Worm (Caenorhabditis elegans) whole organism, early embryonic: ENCODE data around the gene igeg-2.

ENCODE experiments used
- B0310.2 ChIP-seq: sonication (generic microtip); optimal IDR thresholded peaks from 2 replicates; lab custom pipeline; 2016; ENCODE audit warnings: mild to moderate bottlenecking, missing genetic modification characterization, missing compliant biosample characterization
- F13C5.2 ChIP-seq: sonication (generic microtip); optimal IDR thresholded peaks from 2 replicates; lab custom pipeline; 2017; ENCODE audit warnings: mild to moderate bottlenecking, missing genetic modification characterization, inconsistent platforms, missing compliant biosample characterization
- aly-1 ChIP-seq: sonication (generic microtip); optimal IDR thresholded peaks from 2 replicates; lab custom pipeline; 2016; ENCODE audit warnings: missing genetic modification characterization, missing compliant biosample characterization
- ama-1 ChIP-seq: fragments of 150-350 bp; optimal IDR thresholded peaks from 2 replicates; lab custom pipeline; 2014
- ceh-13 ChIP-seq: fragments of 200-800 bp; sonication (Bioruptor generic); optimal IDR thresholded peaks from 2 replicates; lab custom pipeline; 2018; ENCODE audit warnings: mild to moderate bottlenecking, missing genetic modification characterization, missing compliant biosample characterization
- ceh-36 ChIP-seq: sonication (generic microtip); optimal IDR thresholded peaks from 2 replicates; lab custom pipeline; 2016; ENCODE audit warnings: missing genetic modification characterization, inconsistent platforms, missing compliant biosample characterization
- ets-7 ChIP-seq: sonication (generic microtip); optimal IDR thresholded peaks from 2 replicates; lab custom pipeline; 2016; ENCODE audit warnings: missing genotype, missing genetic modification characterization, missing compliant biosample characterization
- flt-1 ChIP-seq: fragments of 200-800 bp; sonication (Bioruptor generic); IDR thresholded peaks from 2 replicates; pipeline ENCODE4 v1.3.6; 2022; ENCODE audit warnings: missing genetic modification characterization, missing compliant biosample characterization
- hmbx-1 ChIP-seq: sonication (generic microtip); optimal IDR thresholded peaks from 2 replicates; lab custom pipeline; 2016; ENCODE audit warnings: mild to moderate bottlenecking, missing genetic modification characterization, missing compliant biosample characterization
- hmg-4 ChIP-seq: fragments of 200-800 bp; sonication (Bioruptor generic); optimal IDR thresholded peaks from 2 replicates; lab custom pipeline; 2018; ENCODE audit warnings: mild to moderate bottlenecking, missing genetic modification characterization, missing compliant biosample characterization
- hnd-1 ChIP-seq: sonication (generic microtip); optimal IDR thresholded peaks from 2 replicates; lab custom pipeline; 2016; ENCODE audit warnings: missing genetic modification characterization, missing compliant biosample characterization
- pes-1 ChIP-seq: fragments of 200-800 bp; sonication (Bioruptor generic); IDR thresholded peaks from 2 replicates; pipeline ENCODE4 v1.3.6; 2022; ENCODE audit warnings: missing genetic modification reagents, missing genetic modification characterization, missing compliant biosample characterization
- scrt-1 ChIP-seq: fragments of 200-800 bp; sonication (Bioruptor generic); IDR thresholded peaks from 2 replicates; pipeline ENCODE4 v1.3.6; 2022; ENCODE audit warnings: missing genetic modification characterization, missing compliant biosample characterization
- sea-1 ChIP-seq: fragments of 200-800 bp; sonication (Bioruptor generic); conservative IDR thresholded peaks from 2 replicates; pipeline ENCODE4 v1.3.6; 2022; ENCODE audit warnings: missing genetic modification characterization, missing compliant biosample characterization
- tbx-11 ChIP-seq: fragments of 200-800 bp; sonication (Bioruptor generic); IDR thresholded peaks from 2 replicates; pipeline ENCODE4 v1.3.6; 2022; ENCODE audit warnings: missing genetic modification characterization, missing compliant biosample characterization
- tbx-37 ChIP-seq: fragments of 200-800 bp; sonication (Bioruptor generic); conservative IDR thresholded peaks from 2 replicates; pipeline ENCODE4 v1.3.6; 2022; ENCODE audit warnings: missing genetic modification reagents, missing genetic modification characterization, missing compliant biosample characterization
- tra-4 ChIP-seq: sonication (generic microtip); optimal IDR thresholded peaks from 2 replicates; lab custom pipeline; 2017; ENCODE audit warnings: missing genetic modification characterization, missing compliant biosample characterization

igeg-2 gene

ce11 chrX:11480990-11481824 is 34.8 kb upstream of the igeg-2 start:
- no peak for TF ChIP-seq tbx-11 (GFP tag; lab: Robert Waterston, UW)
- no peak for TF ChIP-seq B0310.2 (tag; lab: Kevin White, UChicago)
- no peak for TF ChIP-seq sea-1 (GFP tag; lab: Robert Waterston, UW)
- TF ChIP-seq F13C5.2 (tag; lab: Kevin White, UChicago), result no peak
- no peak for TF ChIP-seq ceh-13 (GFP tag; lab: Kevin White, UChicago)
- TF ChIP-seq scrt-1 (GFP tag; lab: Robert Waterston, UW), result no peak
- TF ChIP-seq ets-7 (tag; lab: Kevin White, UChicago), result no peak
- no peak for TF ChIP-seq hmg-4 (GFP tag; lab: Kevin White, UChicago)
- TF ChIP-seq pes-1 (GFP tag; lab: Robert Waterston, UW), result no peak
- no peak for TF ChIP-seq hnd-1 (tag; lab: Kevin White, UChicago)
- TF ChIP-seq flt-1, result no peak
- TF ChIP-seq hmbx-1 (tag; lab: Kevin White, UChicago), result no peak
- TF ChIP-seq aly-1, result no peak
- TF ChIP-seq tra-4 (tag; lab: Kevin White, UChicago), result no peak
- TF ChIP-seq tbx-37 (GFP tag; lab: Robert Waterston, UW), result no peak
- no peak for TF ChIP-seq ceh-36
- TF ChIP-seq ama-1, result no peak

ce11 chrX:11480032-11480431 is 33.6 kb upstream of the igeg-2 start:
- TF ChIP-seq sea-1 (GFP tag; lab: Robert Waterston, UW), result no peak
- no peak for TF ChIP-seq flt-1
- no peak for TF ChIP-seq aly-1
- TF ChIP-seq ama-1, result no peak
- no peak for TF ChIP-seq ceh-13 (GFP tag; lab: Kevin White, UChicago)
- no peak for TF ChIP-seq tbx-37 (GFP tag; lab: Robert Waterston, UW)
- TF ChIP-seq tbx-11 (GFP tag; lab: Robert Waterston, UW), result no peak
- no peak for TF ChIP-seq scrt-1 (GFP tag; lab: Robert Waterston, UW)
- no peak for TF ChIP-seq ceh-36

DNA sequence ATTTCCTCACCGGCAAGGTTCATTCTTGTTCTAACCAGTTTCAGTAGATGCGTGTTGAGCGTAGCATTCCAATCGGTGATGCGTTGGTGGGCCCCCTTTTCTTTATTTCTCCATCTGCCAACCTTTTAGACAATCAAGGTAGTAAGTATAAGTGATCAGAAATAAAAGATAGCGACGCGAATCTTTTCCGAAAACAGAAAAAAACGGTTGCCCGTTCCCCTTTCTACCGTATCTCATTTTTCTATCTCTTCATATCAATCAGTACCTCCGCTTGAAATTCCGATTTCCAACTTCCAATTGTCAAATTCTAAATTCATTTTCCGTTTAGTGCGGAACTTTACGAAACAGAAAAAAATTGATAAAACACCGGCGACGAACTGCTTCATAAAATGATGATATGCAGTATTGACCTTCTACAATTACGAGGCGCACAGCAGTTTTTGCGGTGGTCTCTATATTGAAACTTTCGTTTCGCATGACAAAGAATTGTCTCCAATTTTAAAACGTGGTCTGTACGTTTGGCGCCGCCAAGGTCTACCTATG is 33.0 kb upstream of the igeg-2 start:
- TF ChIP-seq tbx-11 (GFP tag; lab: Robert Waterston, UW), result no peak
- no peak for TF ChIP-seq tbx-37 (GFP tag; lab: Robert Waterston, UW)

DNA sequence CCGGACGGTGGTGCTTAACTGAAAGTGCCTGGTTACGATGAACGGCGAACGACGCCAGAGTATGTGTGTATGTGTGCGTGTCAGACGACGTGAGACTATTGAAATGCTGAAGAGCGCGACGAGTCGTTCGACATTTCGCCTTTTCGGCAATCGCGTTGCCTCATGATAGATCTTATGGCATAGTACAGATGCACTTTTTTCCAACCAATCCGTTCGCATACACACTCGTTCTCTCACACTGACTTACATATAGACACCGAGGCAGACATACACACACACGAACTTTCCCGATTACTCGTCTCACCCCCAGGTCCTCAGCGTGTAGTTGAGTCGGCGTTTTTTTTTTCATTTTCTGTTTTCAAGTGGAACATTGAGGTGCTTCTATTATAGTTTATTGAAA is 32.3 kb upstream of the igeg-2 start:
- TF ChIP-seq F13C5.2 (tag; lab: Kevin White, UChicago) (no peak), tbx-37 (GFP tag; lab: Robert Waterston, UW) (no peak)

DNA sequence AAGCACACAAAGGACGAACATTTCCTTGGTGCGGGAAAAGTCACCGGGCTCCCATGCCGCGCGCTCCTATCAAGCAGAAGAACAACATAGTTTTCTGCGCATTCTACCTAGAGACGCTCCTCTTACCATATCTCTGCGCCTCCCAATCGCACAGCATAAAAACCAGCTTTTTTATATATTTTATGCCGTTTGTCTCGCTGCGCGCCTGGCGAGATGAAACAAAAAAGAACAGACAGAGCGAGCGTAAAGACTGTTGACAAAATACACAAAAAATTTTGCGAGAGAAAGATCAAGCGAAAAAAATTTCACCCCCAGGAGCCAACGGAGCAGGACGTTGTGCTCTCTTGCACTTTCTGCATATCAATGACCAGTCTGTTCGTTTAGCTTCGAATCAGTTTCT is 31.3 kb upstream of the igeg-2 start:
- no peak for TF ChIP-seq tbx-11 (GFP tag; lab: Robert Waterston, UW)
- TF ChIP-seq hmbx-1 (tag; lab: Kevin White, UChicago), result no peak
- TF ChIP-seq ceh-13 (GFP tag; lab: Kevin White, UChicago), result no peak
- TF ChIP-seq F13C5.2 (tag; lab: Kevin White, UChicago), result no peak
- TF ChIP-seq scrt-1 (GFP tag; lab: Robert Waterston, UW), result no peak
- TF ChIP-seq sea-1 (GFP tag; lab: Robert Waterston, UW), result no peak
- TF ChIP-seq B0310.2 (tag; lab: Kevin White, UChicago), result no peak
- TF ChIP-seq pes-1 (GFP tag; lab: Robert Waterston, UW), result no peak
- TF ChIP-seq ama-1, result no peak
- TF ChIP-seq aly-1, result no peak
- TF ChIP-seq hmg-4 (GFP tag; lab: Kevin White, UChicago), result no peak
- TF ChIP-seq flt-1, result no peak
- no peak for TF ChIP-seq ets-7 (tag; lab: Kevin White, UChicago)

DNA sequence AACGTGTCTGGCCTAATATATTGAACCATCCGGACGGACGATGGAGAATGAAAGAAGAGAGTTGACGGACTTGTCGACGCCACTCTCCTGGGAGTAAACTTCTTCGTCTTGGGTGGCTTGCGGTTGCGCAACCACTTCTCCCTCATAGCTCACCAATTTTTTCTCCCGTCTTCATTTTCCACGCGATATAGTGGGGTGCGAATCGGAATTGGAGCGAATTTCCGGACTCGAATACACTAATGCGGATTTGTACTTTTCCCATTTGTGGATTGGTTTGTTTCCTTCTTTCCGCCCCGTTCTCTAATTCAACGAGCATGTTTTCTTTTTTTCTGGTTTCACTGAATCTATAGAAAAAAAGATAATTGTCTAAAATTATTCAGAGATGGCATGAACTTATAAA is 29.3 kb upstream of the igeg-2 start:
- no peak for TF ChIP-seq scrt-1 (GFP tag; lab: Robert Waterston, UW)
- TF ChIP-seq tbx-37 (GFP tag; lab: Robert Waterston, UW), result no peak
- no peak for TF ChIP-seq hmbx-1 (tag; lab: Kevin White, UChicago)
- no peak for TF ChIP-seq tra-4 (tag; lab: Kevin White, UChicago)
- TF ChIP-seq tbx-11 (GFP tag; lab: Robert Waterston, UW), result no peak
- no peak for TF ChIP-seq pes-1 (GFP tag; lab: Robert Waterston, UW)
- TF ChIP-seq F13C5.2 (tag; lab: Kevin White, UChicago), result no peak
- TF ChIP-seq ceh-36, result no peak
- TF ChIP-seq flt-1, result no peak
- no peak for TF ChIP-seq ama-1
- TF ChIP-seq hnd-1 (tag; lab: Kevin White, UChicago), result no peak
- no peak for TF ChIP-seq sea-1 (GFP tag; lab: Robert Waterston, UW)
- TF ChIP-seq aly-1, result no peak
- no peak for TF ChIP-seq hmg-4 (GFP tag; lab: Kevin White, UChicago)
- TF ChIP-seq ets-7 (tag; lab: Kevin White, UChicago), result no peak
- TF ChIP-seq B0310.2 (tag; lab: Kevin White, UChicago), result no peak

- TF ChIP-seq aly-1 (no peak), ama-1 (no peak), ets-7 (tag; lab: Kevin White, UChicago) (no peak), tbx-37 (GFP tag; lab: Robert Waterston, UW) (no peak)
These were observed 28.4 kb upstream of the igeg-2 start for ce11 chrX:11474605-11475385.
